Fruit fly (Drosophila melanogaster) whole organism, embryonic: Measurements from ENCODE around the gene CG32391.

Experiments used
- Abd-B ChIP-seq: fragments of 200-800 bp; sonication (Bioruptor generic); optimal IDR thresholded peaks from 2 replicates; lab custom pipeline; 2018; ENCODE audit warnings: missing biosample characterization, mild to moderate bottlenecking, missing genetic modification characterization, moderate library complexity
- C15 ChIP-seq: fragments of 200-800 bp; sonication (Bioruptor generic); IDR thresholded peaks from 3 replicates; pipeline ENCODE4 v1.3.6; 2022; ENCODE audit warnings: missing biosample characterization, missing genetic modification characterization
- CG10147 ChIP-seq: fragments of 200-800 bp; sonication (Bioruptor generic); optimal IDR thresholded peaks from 2 replicates; lab custom pipeline; 2019; ENCODE audit warnings: missing biosample characterization, mild to moderate bottlenecking, missing genetic modification characterization, moderate library complexity
- CG11456 ChIP-seq: fragments of 200-800 bp; sonication (Bioruptor generic); IDR thresholded peaks from 3 replicates; pipeline ENCODE4 v1.3.6; 2022; ENCODE audit warnings: missing biosample characterization, missing genetic modification characterization
- CG11504 ChIP-seq: fragments of 200-800 bp; sonication (Bioruptor generic); optimal IDR thresholded peaks from 3 replicates; lab custom pipeline; 2019; ENCODE audit warnings: missing biosample characterization, mild to moderate bottlenecking, missing genetic modification characterization, moderate library complexity
- CG11723 ChIP-seq: fragments of 200-800 bp; sonication (Bioruptor generic); optimal IDR thresholded peaks from 2 replicates; lab custom pipeline; 2017; ENCODE audit warnings: missing biosample characterization, mild to moderate bottlenecking, missing genetic modification characterization
- CG13296 ChIP-seq: fragments of 200-800 bp; sonication (Bioruptor generic); optimal IDR thresholded peaks from 3 replicates; lab custom pipeline; 2018; ENCODE audit warnings: missing biosample characterization, mild to moderate bottlenecking, missing genetic modification characterization
- CG1529 ChIP-seq: fragments of 200-800 bp; sonication (Bioruptor generic); optimal IDR thresholded peaks from 3 replicates; lab custom pipeline; 2018; ENCODE audit warnings: missing biosample characterization, missing genetic modification characterization
- CG15479 ChIP-seq: fragments of 200-800 bp; sonication (Bioruptor generic); optimal IDR thresholded peaks from 3 replicates; lab custom pipeline; 2019; ENCODE audit warnings: missing biosample characterization, mild to moderate bottlenecking, missing genetic modification characterization, moderate library complexity
- CG1603 ChIP-seq: fragments of 200-800 bp; sonication (Bioruptor generic); optimal IDR thresholded peaks from 2 replicates; lab custom pipeline; 2019; ENCODE audit warnings: missing biosample characterization, mild to moderate bottlenecking, missing genetic modification characterization, moderate library complexity
- CG17328 ChIP-seq: fragments of 200-800 bp; sonication (Bioruptor generic); IDR thresholded peaks from 2 replicates; pipeline ENCODE4 v1.3.6; 2022; ENCODE audit warnings: missing biosample characterization, missing genetic modification characterization
- CG31441 ChIP-seq: fragments of 200-800 bp; sonication (Bioruptor generic); IDR thresholded peaks from 2 replicates; pipeline ENCODE4 v1.3.6; 2022; ENCODE audit warnings: missing biosample characterization, missing genetic modification characterization
- CG4282 ChIP-seq: fragments of 200-800 bp; sonication (Bioruptor generic); optimal IDR thresholded peaks from 2 replicates; lab custom pipeline; 2016; ENCODE audit warnings: missing biosample characterization, missing genetic modification characterization
- CG6854 ChIP-seq: fragments of 200-800 bp; sonication (Bioruptor generic); optimal IDR thresholded peaks from 3 replicates; lab custom pipeline; 2017; ENCODE audit warnings: missing biosample characterization, mild to moderate bottlenecking, missing genetic modification characterization
- CG8359 ChIP-seq: fragments of 200-800 bp; sonication (Bioruptor generic); optimal IDR thresholded peaks from 2 replicates; lab custom pipeline; 2017; ENCODE audit warnings: missing biosample characterization, mild to moderate bottlenecking, missing genetic modification characterization, borderline replicate concordance
- D19B ChIP-seq: fragments of 200-800 bp; sonication (Bioruptor generic); optimal IDR thresholded peaks from 2 replicates; lab custom pipeline; 2017; ENCODE audit warnings: missing biosample characterization, mild to moderate bottlenecking, missing genetic modification characterization
- Dp ChIP-seq: fragments of 200-800 bp; sonication (Bioruptor generic); optimal IDR thresholded peaks from 2 replicates; lab custom pipeline; 2018; ENCODE audit warnings: missing biosample characterization, mild to moderate bottlenecking, missing genetic modification characterization, moderate library complexity
- Drgx ChIP-seq: fragments of 200-800 bp; sonication (Bioruptor generic); IDR thresholded peaks from 2 replicates; pipeline ENCODE4 v1.3.6; 2022; ENCODE audit warnings: missing biosample characterization, missing genetic modification characterization
- Ets65A ChIP-seq: fragments of 200-800 bp; sonication (Bioruptor generic); peaks from one replicate; lab custom pipeline; 2016; ENCODE audit warnings: missing biosample characterization, missing genetic modification characterization
- GATAe ChIP-seq: fragments of 200-800 bp; sonication (Bioruptor generic); conservative IDR thresholded peaks from 2 replicates; pipeline ENCODE4 v1.3.6; 2022; ENCODE audit warnings: missing biosample characterization, missing genetic modification characterization
- H15 ChIP-seq: fragments of 200-800 bp; sonication (Bioruptor generic); IDR thresholded peaks from 3 replicates; pipeline ENCODE4 v1.3.6; 2022; ENCODE audit warnings: missing biosample characterization, missing genetic modification characterization
- Hey ChIP-seq: fragments of 200-800 bp; sonication (Bioruptor generic); optimal IDR thresholded peaks from 3 replicates; lab custom pipeline; 2018; ENCODE audit warnings: missing biosample characterization, mild to moderate bottlenecking, missing genetic modification characterization
- MESR4 ChIP-seq: fragments of 200-800 bp; sonication (Bioruptor generic); optimal IDR thresholded peaks from 2 replicates; lab custom pipeline; 2018; ENCODE audit warnings: missing biosample characterization, mild to moderate bottlenecking, missing genetic modification characterization, moderate library complexity
- Med ChIP-seq: fragments of 200-800 bp; sonication (Bioruptor generic); peaks from one replicate; lab custom pipeline; 2016; ENCODE audit warnings: missing biosample characterization, missing genetic modification characterization, mild to moderate bottlenecking, inconsistent platforms, moderate library complexity
- Nf-YA ChIP-seq: fragments of 200-800 bp; sonication (Bioruptor generic); IDR thresholded peaks from 2 replicates; pipeline ENCODE4 v1.3.6; 2022; ENCODE audit warnings: missing biosample characterization, missing genetic modification characterization
- Opbp ChIP-seq: fragments of 200-800 bp; sonication (Bioruptor generic); IDR thresholded peaks from 3 replicates; pipeline ENCODE4 v1.3.6; 2022; ENCODE audit warnings: missing biosample characterization, missing genetic modification characterization; ENCODE audit not compliant: partially characterized antibody
- Pdp1 ChIP-seq, 2 experiments: fragments of 200-800 bp; sonication (Bioruptor generic); optimal IDR thresholded peaks; 3 replicates each; lab custom pipeline; 2016; ENCODE audit warnings: missing biosample characterization in 2 of 2, missing genetic modification characterization in 2 of 2, mild to moderate bottlenecking in 1 of 2, moderate library complexity in 1 of 2
- Ptx1 ChIP-seq: fragments of 200-800 bp; sonication (Bioruptor generic); IDR thresholded peaks from 2 replicates; pipeline ENCODE4 v1.3.6; 2022; ENCODE audit warnings: missing biosample characterization, missing genetic modification characterization
- Scr ChIP-seq: fragments of 200-800 bp; sonication (Bioruptor generic); IDR thresholded peaks from 2 replicates; pipeline ENCODE4 v1.3.6; 2022; ENCODE audit warnings: missing biosample characterization, missing genetic modification characterization; ENCODE audit not compliant: partially characterized antibody
- Vsx1 ChIP-seq: fragments of 200-800 bp; sonication (Bioruptor generic); optimal IDR thresholded peaks from 2 replicates; lab custom pipeline; 2017; ENCODE audit warnings: missing biosample characterization, mild to moderate bottlenecking, missing genetic modification characterization, missing genetic modification reagents
- br ChIP-seq: fragments of >200 bp; optimal IDR thresholded peaks from 2 replicates; lab custom pipeline; 2017
- corto ChIP-seq: fragments of 200-800 bp; sonication (Bioruptor generic); optimal IDR thresholded peaks from 2 replicates; lab custom pipeline; 2016; ENCODE audit warnings: missing biosample characterization, mild to moderate bottlenecking, missing genetic modification characterization, moderate library complexity
- gem ChIP-seq: fragments of 200-800 bp; sonication (Bioruptor generic); optimal IDR thresholded peaks from 2 replicates; lab custom pipeline; 2019; ENCODE audit warnings: missing biosample characterization, mild to moderate bottlenecking, missing genetic modification characterization, moderate library complexity
- gro ChIP-seq: fragments of 200-800 bp; sonication (Bioruptor generic); optimal IDR thresholded peaks from 2 replicates; lab custom pipeline; 2016; ENCODE audit warnings: missing biosample characterization, missing genetic modification characterization
- knrl ChIP-seq: fragments of 200-800 bp; sonication (Bioruptor generic); IDR thresholded peaks from 3 replicates; pipeline ENCODE4 v1.3.6; 2022; ENCODE audit warnings: missing biosample characterization, missing genetic modification characterization; ENCODE audit not compliant: partially characterized antibody
- lov ChIP-seq, 2 experiments: fragments of 200-800 bp in 1 of 2; fragments of >200 bp in 1 of 2; sonication (Bioruptor generic) in 1 of 2; IDR thresholded peaks in 1 of 2; optimal IDR thresholded peaks in 1 of 2; 2 replicates in 1 of 2; 3 replicates in 1 of 2; pipeline versions ENCODE4 v1.3.6 to Lab custom; 2017 to 2022; ENCODE audit warnings: missing biosample characterization in 1 of 2, missing genetic modification characterization in 1 of 2
- mam ChIP-seq: fragments of 200-800 bp; sonication (Bioruptor generic); optimal IDR thresholded peaks from 3 replicates; lab custom pipeline; 2016; ENCODE audit warnings: missing biosample characterization, missing genetic modification characterization
- peb ChIP-seq: fragments of 200-800 bp; sonication (Bioruptor generic); IDR thresholded peaks from 2 replicates; pipeline ENCODE4 v1.3.6; 2022; ENCODE audit warnings: missing biosample characterization, missing genetic modification characterization
- pfk ChIP-seq: fragments of 200-800 bp; sonication (Bioruptor generic); optimal IDR thresholded peaks from 2 replicates; lab custom pipeline; 2018; ENCODE audit warnings: missing biosample characterization, mild to moderate bottlenecking, missing genetic modification characterization, moderate library complexity
- ro ChIP-seq: fragments of 200-800 bp; sonication (Bioruptor generic); IDR thresholded peaks from 2 replicates; pipeline ENCODE4 v1.3.6; 2022; ENCODE audit warnings: missing biosample characterization, missing genetic modification characterization
- row ChIP-seq: fragments of 200-800 bp; sonication (Bioruptor generic); IDR thresholded peaks from 3 replicates; pipeline ENCODE4 v1.3.6; 2022; ENCODE audit warnings: missing biosample characterization, missing genetic modification characterization
- sens ChIP-seq: fragments of 200-800 bp; sonication (Bioruptor generic); peaks from one replicate; lab custom pipeline; 2016; ENCODE audit warnings: missing biosample characterization, missing genetic modification characterization
- sens-2 ChIP-seq: fragments of 200-800 bp; sonication (Bioruptor generic); IDR thresholded peaks from 2 replicates; pipeline ENCODE4 v1.3.6; 2022; ENCODE audit warnings: missing biosample characterization, missing genetic modification characterization
- sisA ChIP-seq: fragments of 200-800 bp; sonication (Bioruptor generic); IDR thresholded peaks from 2 replicates; pipeline ENCODE4 v1.3.6; 2022; ENCODE audit warnings: missing biosample characterization, missing genetic modification characterization
- slbo ChIP-seq: fragments of 200-800 bp; sonication (Bioruptor generic); IDR thresholded peaks from 2 replicates; pipeline ENCODE4 v1.3.6; 2022; ENCODE audit warnings: missing biosample characterization, missing genetic modification characterization
- slp2 ChIP-seq: fragments of 200-800 bp; sonication (Bioruptor generic); optimal IDR thresholded peaks from 2 replicates; lab custom pipeline; 2016; ENCODE audit warnings: missing biosample characterization, missing genetic modification characterization
- tna ChIP-seq: fragments of 200-800 bp; sonication (Bioruptor generic); IDR thresholded peaks from 2 replicates; pipeline ENCODE4 v1.3.6; 2022; ENCODE audit warnings: missing biosample characterization, missing genetic modification characterization; ENCODE audit not compliant: partially characterized antibody
- trh ChIP-seq: fragments of 200-800 bp; sonication (Bioruptor generic); optimal IDR thresholded peaks from 2 replicates; lab custom pipeline; 2016; ENCODE audit warnings: missing biosample characterization, missing genetic modification characterization
- tx ChIP-seq: fragments of 200-800 bp; sonication (Bioruptor generic); optimal IDR thresholded peaks from 2 replicates; lab custom pipeline; 2016; ENCODE audit warnings: missing biosample characterization, missing genetic modification characterization
- zfh2 ChIP-seq: fragments of 200-800 bp; sonication (Bioruptor generic); optimal IDR thresholded peaks from 2 replicates; lab custom pipeline; 2016; ENCODE audit warnings: missing biosample characterization, missing genetic modification characterization

Gene CG32391

DNA sequence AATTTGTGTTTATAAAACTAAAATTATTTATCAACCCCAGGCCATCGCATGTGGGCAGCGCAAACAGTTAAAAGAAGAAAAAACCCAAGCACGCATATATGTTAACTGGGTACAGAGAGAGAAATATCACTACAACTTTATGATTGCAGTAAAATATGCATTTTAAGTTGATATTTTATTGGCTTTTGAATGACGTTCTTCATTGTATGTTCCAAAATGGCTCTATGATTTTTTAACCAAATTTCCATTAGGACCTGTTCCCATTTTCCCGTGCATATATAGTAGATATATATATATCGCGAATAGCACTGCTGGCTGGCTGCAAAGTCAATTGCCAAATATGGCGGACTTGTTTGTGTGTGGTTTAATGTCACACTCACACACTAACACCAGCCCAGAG is 27.5 kb upstream of the CG32391 start (continued):
- no peak for TF ChIP-seq MESR4 (GFP tag; lab: Kevin White, UChicago)
- peak; percentile 81 for TF ChIP-seq sens (GFP tag; lab: Kevin White, UChicago)
- no peak for TF ChIP-seq CG1603 (tag; lab: Kevin White, UChicago)
- TF ChIP-seq H15 (GFP tag; lab: Robert Waterston, UW) = no peak
- TF ChIP-seq ro (GFP tag; lab: Robert Waterston, UW) = no peak
- peak; percentile 73 for TF ChIP-seq Drgx (GFP tag; lab: Robert Waterston, UW)
- TF ChIP-seq slp2 (GFP tag; lab: Kevin White, UChicago) = no peak
- no peak for TF ChIP-seq CG13296 (GFP tag; lab: Kevin White, UChicago)
- no peak for TF ChIP-seq Ptx1 (GFP tag; lab: Robert Waterston, UW)
- no peak for TF ChIP-seq Scr
- TF ChIP-seq Ets65A (GFP tag; lab: Kevin White, UChicago) = peak; percentile 1
- TF ChIP-seq gro (GFP tag; lab: Kevin White, UChicago) = no peak
- 0 out of 3 replicates have a peak, but pooled peaks have one; percentile 13 for TF ChIP-seq row (GFP tag; lab: Robert Waterston, UW)
- no peak for TF ChIP-seq CG8359 (GFP tag; lab: Kevin White, UChicago)
- TF ChIP-seq GATAe (GFP tag; lab: Robert Waterston, UW) = no peak
- TF ChIP-seq tna (GFP tag; lab: Robert Waterston, UW) = no peak
- peak; percentile 8 for TF ChIP-seq mam (GFP tag; lab: Kevin White, UChicago)
- peak; percentile 4 for TF ChIP-seq gem (tag; lab: Kevin White, UChicago)
- TF ChIP-seq trh = no peak
- no peak for TF ChIP-seq D19B (GFP tag; lab: Kevin White, UChicago)
- peak; percentile 15 for TF ChIP-seq Med (GFP tag; lab: Kevin White, UChicago)
- peak; percentile 9 for TF ChIP-seq CG11504

- TF ChIP-seq Hey (no peak), knrl (GFP tag; lab: Robert Waterston, UW) (no peak), CG1529 (GFP tag; lab: Kevin White, UChicago) (no peak), Vsx1 (GFP tag; lab: Kevin White, UChicago) (no peak), zfh2 (GFP tag; lab: Kevin White, UChicago) (no peak), CG11723 (no peak), CG31441 (GFP tag; lab: Robert Waterston, UW) (no peak), br (no peak), CG11456 (GFP tag; lab: Robert Waterston, UW) (no peak), CG6854 (no peak), slbo (GFP tag; lab: Robert Waterston, UW) (peak; percentile 25; the same call in 1 of the 2 replicates), Pdp1 (GFP tag; optimal IDR thresholded peaks at IDR 0.05; lab: Kevin White, UChicago) (no peak), Dp (GFP tag; lab: Kevin White, UChicago) (no peak), Abd-B (GFP tag; lab: Kevin White, UChicago) (no peak), peb (GFP tag; lab: Robert Waterston, UW) (no peak), CG15479 (GFP tag; lab: Kevin White, UChicago) (no peak), sens-2 (GFP tag; lab: Robert Waterston, UW) (no peak), Opbp (GFP tag; lab: Robert Waterston, UW) (0 out of 3 replicates have a peak, but pooled peaks have one; percentile 4), tx (GFP tag; lab: Kevin White, UChicago) (no peak), pfk (GFP tag; lab: Kevin White, UChicago) (no peak), lov (optimal IDR thresholded peaks at IDR 0.05; lab: Kevin White, UChicago) (no peak), lov (GFP tag; IDR thresholded peaks at IDR 0.05; lab: Robert Waterston, UW) (0 out of 3 replicates have a peak, but pooled peaks have one; percentile 61), Nf-YA (GFP tag; lab: Robert Waterston, UW) (no peak), sisA (GFP tag; lab: Robert Waterston, UW) (no peak), C15 (no peak), gem (tag; lab: Kevin White, UChicago) (no peak), corto (no peak), CG17328 (GFP tag; lab: Robert Waterston, UW) (no peak), CG4282 (no peak), CG10147 (no peak)
Measured at dm6 chr3L:7094548-7095072, 25.6 kb upstream of the CG32391 start, which contains the start of gene form3. Gene form3, plus strand, starts transcription at chr3L:7094818.
